Fruit fly (Drosophila melanogaster) whole organism: ENCODE results near the gene CG13404.
"Not testable (repeated sequence)": the region's sequence is repeated elsewhere in the genome, so short reads cannot be mapped to it uniquely, and the experiment has no call there.

ENCODE experiments used
- CG8478 ChIP-seq: fragments of >200 bp; optimal IDR thresholded peaks from 2 replicates; lab custom pipeline; 2018; ENCODE audit warnings: inconsistent platforms
- Dll ChIP-seq: fragments of >200 bp; optimal IDR thresholded peaks from 2 replicates; lab custom pipeline; 2017
- EcR ChIP-seq, 2 experiments: fragments of >200 bp; optimal IDR thresholded peaks; 2 replicates each; lab custom pipeline; 2017; ENCODE audit warnings: missing biosample characterization in 2 of 2, missing genetic modification characterization in 2 of 2, missing genetic modification reagents in 2 of 2
- pan ChIP-seq: fragments of >200 bp; optimal IDR thresholded peaks from 2 replicates; lab custom pipeline; 2017
- psq ChIP-seq: fragments of >200 bp; optimal IDR thresholded peaks from 2 replicates; lab custom pipeline; 2017
- usp ChIP-seq: fragments of >200 bp; optimal IDR thresholded peaks from 2 replicates; lab custom pipeline; 2017; ENCODE audit warnings: missing biosample characterization, missing genetic modification characterization, mixed read lengths

Gene CG13404

DNA sequence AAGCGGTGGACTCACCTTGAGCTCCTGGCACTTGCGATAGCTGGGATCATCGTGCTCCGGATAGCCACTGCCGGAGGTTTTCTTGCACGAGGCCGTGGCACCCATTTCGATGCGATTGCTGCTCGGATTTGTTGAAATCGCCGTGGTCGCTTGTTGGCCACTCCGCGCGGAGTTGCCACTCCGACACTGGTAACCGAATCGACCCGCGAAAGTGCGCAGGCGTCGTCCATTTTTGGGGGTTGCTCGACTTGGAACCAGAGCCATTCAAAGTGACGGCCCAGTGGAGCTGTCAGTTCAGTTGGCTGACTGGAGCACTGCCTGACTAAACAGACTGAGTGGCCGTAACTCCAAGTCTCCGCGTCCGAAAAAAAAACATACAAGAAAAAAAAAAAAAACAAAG is at the start of gene CG13404, which contains the start of gene na:
Gene CG13404, minus strand, starts transcription at position 176 of the 400 bp plus-strand sequence.
Gene na, plus strand, starts transcription at position 293 of the 400 bp plus-strand sequence.
- TF ChIP-seq psq (no peak), usp (no peak), pan (lab: Kevin White, UChicago) (no peak), Dll (lab: Kevin White, UChicago) (no peak), EcR (GFP tag; optimal IDR thresholded peaks at IDR 0.05; lab: Kevin White, UChicago) (no peak), CG8478 (lab: Kevin White, UChicago) (no peak)

DNA sequence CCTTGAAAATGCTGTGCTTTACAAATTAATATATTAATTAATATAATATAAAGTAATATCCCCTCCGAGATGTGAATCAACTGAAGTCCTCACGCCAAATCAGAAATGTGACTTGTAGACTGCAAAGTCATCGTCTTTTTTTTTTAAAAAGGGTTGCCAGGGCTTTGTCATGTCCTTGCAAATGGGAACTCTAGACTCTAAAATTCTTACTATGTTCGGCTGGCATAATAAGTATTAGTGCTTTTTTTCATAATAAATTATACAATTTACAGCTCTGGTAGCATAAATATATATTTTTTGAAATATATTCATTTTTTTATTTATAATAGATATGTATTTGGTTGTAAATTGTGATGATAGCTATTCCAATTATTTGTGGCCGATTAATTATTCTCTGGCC is 49.4 kb upstream of the CG13404 start, which contains the start of gene betaNACtes2:
Gene betaNACtes2, minus strand, starts transcription at position 101 of the 400 bp plus-strand sequence.
- TF ChIP-seq psq; pan (lab: Kevin White, UChicago); EcR (GFP tag; optimal IDR thresholded peaks at IDR 0.05; lab: Kevin White, UChicago): not testable (repeated sequence)

DNA sequence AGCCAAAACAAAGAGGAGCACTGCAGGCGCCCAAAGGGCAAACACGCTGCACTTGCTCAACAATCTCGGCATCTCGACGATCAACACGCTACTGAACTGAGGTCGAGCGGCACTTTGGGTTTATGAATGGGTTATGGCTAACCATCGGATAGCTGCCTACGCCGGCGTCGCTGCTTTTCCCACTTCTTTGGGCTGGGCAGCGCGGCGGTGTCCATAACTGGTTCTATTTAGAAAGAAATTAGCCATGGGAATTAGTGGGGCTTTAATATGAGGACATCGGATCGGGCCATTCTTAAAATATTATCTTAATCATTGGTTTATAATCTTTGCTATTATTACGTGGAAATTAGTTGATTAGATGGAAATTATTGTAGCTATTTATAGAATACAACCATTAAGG is 23.2 kb upstream of the CG13404 start, which contains the start of gene CG9400:
Gene CG9400, minus strand, starts transcription at position 101 of the 400 bp plus-strand sequence.
- no peak for TF ChIP-seq psq
- TF ChIP-seq Dll (lab: Kevin White, UChicago): no peak
- no peak for TF ChIP-seq usp
- TF ChIP-seq EcR (GFP tag; optimal IDR thresholded peaks at IDR 0.05; lab: Kevin White, UChicago): no peak
- no peak for TF ChIP-seq CG8478 (lab: Kevin White, UChicago)
- TF ChIP-seq pan (lab: Kevin White, UChicago): no peak

DNA sequence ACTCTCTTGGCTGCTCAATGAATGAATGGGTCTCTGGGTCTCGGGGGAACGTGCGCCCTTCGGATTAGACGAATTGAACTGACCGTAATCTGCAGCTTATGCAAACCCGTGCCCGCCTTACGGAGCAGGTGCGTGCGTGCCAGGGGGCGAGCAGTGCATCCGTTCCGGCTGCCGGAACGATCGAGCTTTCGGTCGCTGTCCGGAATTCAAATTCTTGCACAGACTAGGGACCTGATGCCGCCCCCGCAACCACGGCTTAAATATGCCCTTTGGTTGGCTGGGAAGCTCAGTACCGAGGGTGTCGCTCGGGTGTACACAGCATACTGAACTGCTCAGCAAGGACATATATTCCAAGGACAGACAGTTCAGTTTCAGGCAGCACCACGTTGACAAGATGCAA is 11.4 kb upstream of the CG13404 start, which contains the start of gene Muc12Ea:
Gene Muc12Ea, plus strand, starts transcription at position 301 of the 400 bp plus-strand sequence.
- TF ChIP-seq pan (lab: Kevin White, UChicago): no peak
- no peak for TF ChIP-seq CG8478 (lab: Kevin White, UChicago)
- no peak for TF ChIP-seq usp

DNA sequence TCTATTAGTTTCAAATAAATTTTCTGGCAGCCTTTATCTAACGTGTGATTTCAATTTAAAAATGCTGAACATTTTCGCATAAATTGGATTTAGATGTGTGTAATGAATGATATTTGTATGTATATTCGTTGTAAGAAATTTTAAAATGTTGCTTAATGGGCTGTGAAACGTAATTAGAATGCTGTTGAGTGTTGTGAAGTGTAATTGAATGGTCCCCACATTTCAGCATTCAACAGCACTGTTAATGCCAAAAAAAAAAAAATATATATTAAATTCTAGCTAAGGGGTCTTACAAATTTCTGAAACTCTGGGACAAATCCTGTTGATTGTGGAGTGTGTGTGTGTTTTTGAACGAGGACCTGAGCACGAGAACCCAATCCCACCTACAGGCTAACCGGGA is 901 bp downstream of the CG13404 start:
- TF ChIP-seq psq: no peak
- no peak for TF ChIP-seq CG8478 (lab: Kevin White, UChicago)
- TF ChIP-seq usp: no peak
- TF ChIP-seq EcR (GFP tag; optimal IDR thresholded peaks at IDR 0.05; lab: Kevin White, UChicago): no peak
- TF ChIP-seq pan (lab: Kevin White, UChicago): no peak
- TF ChIP-seq Dll (lab: Kevin White, UChicago): no peak

DNA sequence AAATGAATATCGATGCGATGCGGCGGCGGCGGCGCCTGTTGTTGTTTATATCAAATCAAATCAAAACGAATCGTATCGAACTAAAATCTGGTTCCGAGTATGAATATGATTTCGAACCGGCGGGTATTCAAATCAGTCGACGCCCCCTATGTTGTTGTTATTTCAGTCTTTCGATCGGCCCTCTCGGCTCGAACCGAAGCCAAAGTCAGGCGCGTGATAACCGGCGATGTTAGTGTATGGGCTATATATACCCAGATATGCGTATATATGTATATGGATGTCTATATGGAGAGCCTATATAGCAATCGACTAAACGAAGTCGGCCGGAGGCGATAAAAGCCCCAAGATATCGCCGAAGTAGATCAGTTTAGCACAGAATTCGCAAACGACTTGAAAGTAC is 5.2 kb downstream of the CG13404 start, which contains the start of the genes CG46317 and Tat:
Gene CG46317, plus strand, starts transcription at position 361 of the 400 bp plus-strand sequence.
Gene Tat, plus strand, starts transcription at position 361 of the 400 bp plus-strand sequence.
- TF ChIP-seq EcR (GFP tag; optimal IDR thresholded peaks at IDR 0.05; lab: Kevin White, UChicago): no peak
- no peak for TF ChIP-seq Dll (lab: Kevin White, UChicago)
- no peak for TF ChIP-seq pan (lab: Kevin White, UChicago)
- no peak for TF ChIP-seq usp
- TF ChIP-seq psq: no peak
- TF ChIP-seq CG8478 (lab: Kevin White, UChicago): no peak

DNA sequence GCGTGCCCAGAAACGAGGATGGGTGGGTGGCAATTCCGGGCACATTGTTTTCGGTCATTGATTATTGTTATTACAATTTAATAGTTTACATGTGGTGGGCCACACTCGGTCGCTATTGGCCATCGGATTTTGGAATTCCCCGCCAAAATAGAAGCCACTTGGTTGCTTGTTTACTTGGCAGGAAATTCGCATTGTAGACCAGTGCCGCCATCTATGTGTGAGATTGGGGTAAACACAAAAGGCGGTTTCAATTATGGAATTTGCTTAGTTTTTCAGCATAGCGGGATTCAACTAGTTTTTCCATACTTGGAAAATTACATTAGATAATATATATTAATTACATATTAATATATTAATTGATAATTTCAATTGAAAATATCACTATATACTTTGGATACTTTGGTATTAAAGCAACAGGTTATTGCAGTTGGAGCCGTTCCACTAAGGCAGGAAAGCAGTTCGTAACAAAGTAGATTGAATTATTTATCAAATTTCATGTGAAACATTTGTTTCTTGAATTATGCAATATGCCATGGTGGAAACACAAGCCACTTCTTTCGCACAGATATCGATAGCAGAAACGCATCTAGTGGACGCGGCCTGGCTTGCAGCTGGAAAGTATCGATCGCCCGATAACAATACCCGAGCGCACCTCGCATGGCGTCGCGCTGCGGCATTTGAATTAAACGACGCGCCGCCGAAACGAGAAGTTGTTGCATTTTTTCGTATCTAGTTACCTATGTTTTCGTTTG is 18.8 kb downstream of the CG13404 start, which contains the start of gene mud:
Gene mud, plus strand, starts transcription at position 698 of the 752 bp plus-strand sequence.
- no peak for TF ChIP-seq CG8478 (lab: Kevin White, UChicago)
- TF ChIP-seq pan (lab: Kevin White, UChicago): no peak
- TF ChIP-seq usp: no peak

DNA sequence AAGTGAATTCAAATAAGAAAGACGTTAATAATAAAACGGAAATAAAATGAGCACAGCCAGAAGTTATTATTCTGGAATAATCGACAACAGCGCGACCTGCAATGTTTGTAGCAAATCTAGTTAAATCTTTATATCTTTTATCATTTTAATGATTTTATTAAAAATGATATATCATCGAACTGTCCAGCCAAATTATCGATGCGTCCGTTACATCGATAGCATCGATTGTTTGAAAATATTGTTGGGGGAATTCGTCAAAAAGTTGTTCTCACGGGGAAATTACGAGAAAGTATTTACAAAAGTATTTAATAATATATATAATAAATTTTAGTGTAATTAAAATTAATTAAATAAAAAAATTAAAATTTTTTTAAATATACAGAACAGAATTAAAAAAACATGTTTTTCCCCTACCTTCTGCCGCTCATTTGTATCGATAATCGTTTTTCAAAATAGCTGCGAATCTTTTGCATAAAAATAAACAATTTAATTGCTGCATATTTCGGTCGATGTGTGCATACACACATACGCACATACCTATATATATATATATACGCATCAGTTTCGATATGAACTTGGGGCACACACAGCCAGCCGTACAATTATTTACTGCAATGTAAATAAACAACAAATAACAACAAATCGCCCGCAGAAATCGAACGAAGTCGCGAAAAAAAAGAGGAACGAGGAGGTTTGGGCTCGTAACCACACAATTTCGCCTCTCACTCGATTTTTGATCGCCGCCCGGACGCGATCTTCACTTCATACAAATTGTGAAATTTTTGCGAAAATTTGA is 22.9 kb downstream of the CG13404 start, which contains the start of gene CG32599:
Gene CG32599, plus strand, starts transcription at position 746 of the 796 bp plus-strand sequence.
- TF ChIP-seq pan (lab: Kevin White, UChicago) (no peak), Dll (lab: Kevin White, UChicago) (no peak), EcR (GFP tag; optimal IDR thresholded peaks at IDR 0.05; lab: Kevin White, UChicago) (no peak), CG8478 (lab: Kevin White, UChicago) (no peak)

DNA sequence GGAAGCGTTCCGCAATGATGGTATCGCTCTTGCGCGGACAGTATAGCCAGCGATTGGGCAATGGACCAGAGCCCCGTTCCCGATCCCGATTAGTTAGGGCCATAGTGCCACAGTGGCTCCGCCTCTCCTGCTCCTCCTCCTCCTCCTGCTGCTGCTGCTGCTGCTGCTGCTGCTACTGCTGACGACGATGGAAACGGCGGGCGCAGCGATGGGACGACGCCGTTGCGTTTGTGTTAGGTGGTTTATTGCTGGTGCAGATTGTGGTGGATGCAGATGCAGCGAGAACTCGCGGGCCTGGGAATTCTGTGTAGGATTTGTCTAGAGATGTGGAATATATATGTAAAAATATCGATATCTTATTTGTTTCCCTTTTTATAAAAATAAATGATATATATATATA is 23.6 kb downstream of the CG13404 start, which contains the start of gene mRNA-cap:
Gene mRNA-cap, minus strand, starts transcription at position 344 of the 400 bp plus-strand sequence.
- no peak for TF ChIP-seq Dll (lab: Kevin White, UChicago)
- no peak for TF ChIP-seq CG8478 (lab: Kevin White, UChicago)
- no peak for TF ChIP-seq psq
- no peak for TF ChIP-seq EcR (GFP tag; optimal IDR thresholded peaks at IDR 0.05; lab: Kevin White, UChicago)
- TF ChIP-seq usp: no peak
- TF ChIP-seq pan (lab: Kevin White, UChicago): no peak

DNA sequence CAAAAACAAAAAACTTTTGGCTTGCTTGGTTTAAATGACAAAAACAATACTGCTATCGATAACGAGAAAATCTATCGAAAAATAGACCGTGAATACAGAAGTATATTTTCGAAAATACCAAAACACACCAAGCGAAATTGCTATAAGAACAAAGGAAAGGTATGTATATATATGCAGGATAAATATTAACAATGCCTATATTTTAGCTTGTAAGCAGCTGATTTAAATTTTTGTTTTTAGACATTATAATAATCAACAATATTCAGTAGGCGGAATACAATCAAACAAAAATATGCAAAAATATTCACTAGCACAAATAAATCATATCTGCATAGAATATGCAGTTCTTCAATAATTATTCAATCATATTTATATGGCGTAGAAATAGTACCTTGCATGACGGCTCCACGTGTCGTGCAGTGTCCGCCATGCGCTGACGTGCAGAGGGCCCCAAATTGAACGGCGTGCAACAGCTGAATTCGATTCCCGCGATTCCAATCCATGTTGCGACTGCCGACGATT is 28.1 kb downstream of the CG13404 start, which contains the start of the genes Fbxl4 and Dus2:
Gene Fbxl4, minus strand, starts transcription at position 51 of the 522 bp plus-strand sequence.
Gene Dus2, plus strand, starts transcription at position 116 of the 522 bp plus-strand sequence.
- TF ChIP-seq Dll (lab: Kevin White, UChicago): no peak
- no peak for TF ChIP-seq pan (lab: Kevin White, UChicago)
- no peak for TF ChIP-seq usp
- no peak for TF ChIP-seq psq
- TF ChIP-seq CG8478 (lab: Kevin White, UChicago): no peak
- TF ChIP-seq EcR (GFP tag; optimal IDR thresholded peaks at IDR 0.05; lab: Kevin White, UChicago): no peak

DNA sequence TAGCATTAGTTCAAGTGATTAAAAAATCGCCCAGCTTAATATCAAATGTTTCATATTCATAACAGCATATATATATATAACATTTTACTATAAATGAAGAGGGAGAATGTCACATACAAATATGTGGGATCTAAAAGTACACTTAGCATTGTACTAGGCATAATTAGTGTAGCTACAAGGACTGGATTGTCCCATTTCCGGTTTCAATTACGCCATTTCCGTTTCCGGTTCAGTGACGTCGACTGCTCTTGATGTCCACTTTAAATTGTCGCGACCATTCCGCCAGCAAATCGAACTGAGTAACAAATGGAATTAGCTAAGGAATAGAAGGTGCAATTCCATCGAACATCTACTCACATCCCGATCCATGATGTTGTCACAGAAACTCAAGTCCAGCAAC is 31.6 kb downstream of the CG13404 start:
- no peak for TF ChIP-seq usp
- TF ChIP-seq CG8478 (lab: Kevin White, UChicago): no peak
- TF ChIP-seq psq: no peak
- no peak for TF ChIP-seq pan (lab: Kevin White, UChicago)
- TF ChIP-seq EcR (GFP tag; optimal IDR thresholded peaks at IDR 0.05; lab: Kevin White, UChicago): no peak
- no peak for TF ChIP-seq Dll (lab: Kevin White, UChicago)
